Worm (Caenorhabditis elegans): ENCODE measurements around the gene H18N23.2.

- no peak for TF ChIP-seq scrt-1 (GFP tag; IDR thresholded peaks at IDR 0.05)
- no peak for TF ChIP-seq ama-1 (optimal IDR thresholded peaks at IDR 0.05)
- no peak for TF ChIP-seq aly-1 (tag; optimal IDR thresholded peaks at IDR 0.05)
- TF ChIP-seq hmg-4 (GFP tag; optimal IDR thresholded peaks at IDR 0.05): no peak
- TF ChIP-seq tbx-11 (GFP tag; IDR thresholded peaks at IDR 0.05): no peak
Measured at ce11 chrX:17625245-17625644, 15.4 kb downstream of the H18N23.2 start.
